Worm (Caenorhabditis elegans): Measurements from ENCODE around the gene cec-4.

cec-4 gene

DNA sequence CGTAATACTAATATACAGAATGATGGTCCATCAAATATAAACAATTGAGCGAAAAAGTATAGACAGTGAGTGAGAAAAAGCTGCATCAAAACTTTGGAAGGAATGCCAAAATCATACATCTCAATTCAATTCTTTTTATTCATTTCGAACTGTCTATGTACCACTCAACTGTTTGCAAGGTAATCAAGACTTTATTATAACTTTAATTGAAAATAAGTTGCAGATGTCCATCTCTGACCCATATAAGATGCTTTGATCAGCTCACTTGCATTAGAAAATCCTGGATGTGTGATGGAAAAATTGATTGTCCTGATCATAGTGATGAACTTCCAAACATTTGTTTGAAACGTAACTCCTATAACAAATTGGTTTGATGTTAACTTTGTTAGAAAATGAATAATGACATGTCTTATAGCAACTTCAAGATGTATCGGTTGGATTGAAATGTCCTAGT, 7.9 kb upstream of the cec-4 start, which contains the start of gene F32E10.8:
Gene F32E10.8 (plus strand): TSS at position 51 of the 454 bp plus-strand sequence.
- TF ChIP-seq zfh-2 (GFP tag; conservative IDR thresholded peaks at IDR 0.05), result no peak
- TF ChIP-seq die-1 (tag; optimal IDR thresholded peaks at IDR 0.05), result no peak
- TF ChIP-seq F37B4.10 (GFP tag; IDR thresholded peaks at IDR 0.05), result no peak
- no peak for TF ChIP-seq aptf-3 (GFP tag; IDR thresholded peaks at IDR 0.05)
- TF ChIP-seq lin-26 (GFP tag; IDR thresholded peaks at IDR 0.05), result no peak
- no peak for TF ChIP-seq tbp1 (GFP tag; optimal IDR thresholded peaks at IDR 0.05)
- no peak for TF ChIP-seq B0261.1 (tag; optimal IDR thresholded peaks at IDR 0.05)
- no peak for TF ChIP-seq lin-40 (tag; optimal IDR thresholded peaks at IDR 0.05)
- no peak for TF ChIP-seq lin-35 (GFP tag; optimal IDR thresholded peaks at IDR 0.05)
- TF ChIP-seq repo-1 (tag; optimal IDR thresholded peaks at IDR 0.05), result no peak
- TF ChIP-seq nfyb-1 (GFP tag; IDR thresholded peaks at IDR 0.05), result no peak
- no peak for TF ChIP-seq madf-3 (GFP tag; IDR thresholded peaks at IDR 0.05)
- no peak for TF ChIP-seq F23B12.7 (tag; optimal IDR thresholded peaks at IDR 0.05; ENCODE audit: insufficient read depth)
- TF ChIP-seq ceh-40 (GFP tag; IDR thresholded peaks at IDR 0.05), result no peak
- TF ChIP-seq hrde-1 (tag; optimal IDR thresholded peaks at IDR 0.05; ENCODE audit: borderline replicate concordance), result no peak

DNA sequence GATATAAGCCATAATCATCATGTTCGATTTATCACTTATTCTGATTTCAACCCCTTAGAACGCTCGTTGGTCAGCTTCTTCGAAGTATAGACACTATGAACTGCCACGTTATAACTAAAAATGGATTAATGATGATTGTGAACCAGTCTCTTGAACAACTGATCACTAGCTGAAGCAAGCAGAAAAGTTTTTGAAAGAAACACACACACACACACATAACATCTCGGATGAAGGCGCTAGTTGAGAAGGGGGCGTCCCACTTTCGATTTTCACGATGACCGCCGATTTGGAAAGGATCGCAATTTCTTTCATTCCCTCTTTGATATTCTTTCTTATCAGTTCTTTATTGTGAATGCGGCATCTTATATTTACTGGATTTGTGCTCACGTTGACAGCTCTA, 6.9 kb upstream of the cec-4 start, which contains the start of gene clec-180:
Gene clec-180 (plus strand): TSS at position 301 of the 400 bp plus-strand sequence.
- TF ChIP-seq ceh-100 (GFP tag; IDR thresholded peaks at IDR 0.05) (no peak), tbp1 (GFP tag; optimal IDR thresholded peaks at IDR 0.05) (no peak), F39B2.1 (GFP tag; IDR thresholded peaks at IDR 0.05) (no peak), rcor-1 (GFP tag; IDR thresholded peaks at IDR 0.05) (no peak), tbx-9 (tag; optimal IDR thresholded peaks at IDR 0.05; ENCODE audit: borderline replicate concordance) (no peak), C17E4.6 (GFP tag; IDR thresholded peaks at IDR 0.05) (no peak), hlh-12 (tag; optimal IDR thresholded peaks at IDR 0.05) (no peak), ztf-26 (tag; optimal IDR thresholded peaks at IDR 0.05) (no peak), snpc-3.4 (tag; optimal IDR thresholded peaks at IDR 0.05) (no peak), bed-2 (GFP tag; IDR thresholded peaks at IDR 0.05) (no peak)

DNA sequence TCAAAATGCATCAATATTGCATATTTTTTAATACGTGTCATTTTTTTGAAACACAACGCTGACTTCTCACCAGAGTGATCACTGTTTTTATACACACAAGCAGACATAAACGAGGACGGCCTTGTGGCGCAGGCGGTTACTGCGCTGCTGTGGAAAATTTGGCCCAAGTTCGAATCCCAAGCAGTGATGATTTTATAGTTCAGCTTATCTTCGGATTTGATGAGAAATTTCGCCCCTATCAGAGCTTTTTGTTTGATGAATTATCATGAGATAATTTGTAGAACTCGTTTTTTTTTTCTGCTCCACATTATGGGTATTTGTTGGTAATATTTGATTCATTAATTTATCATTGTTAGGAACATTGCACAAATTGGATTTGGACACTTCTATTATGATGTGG, 1.6 kb upstream of the cec-4 start:
- TF ChIP-seq egrh-3 (GFP tag; IDR thresholded peaks at IDR 0.05), result peak; percentile 50; the same call in 1 of the 2 replicates
- TF ChIP-seq hlh-12 (tag; optimal IDR thresholded peaks at IDR 0.05), result peak; percentile 83
- peak; percentile 88 for TF ChIP-seq Y56A3A.18 (GFP tag; IDR thresholded peaks at IDR 0.05)
- TF ChIP-seq ZK185.1 (tag; optimal IDR thresholded peaks at IDR 0.05; ENCODE audit: poor library complexity, severe bottlenecking), result peak; percentile 95
- peak; percentile 83 for TF ChIP-seq tlf-1 (GFP tag; optimal IDR thresholded peaks at IDR 0.05)
- TF ChIP-seq F55B11.4 (tag; optimal IDR thresholded peaks at IDR 0.05; ENCODE audit: borderline replicate concordance, insufficient read depth), result no peak
- peak; percentile 79 for TF ChIP-seq hmg-1.2 (GFP tag; IDR thresholded peaks at IDR 0.05)
- TF ChIP-seq lin-40 (tag; optimal IDR thresholded peaks at IDR 0.05), result peak; percentile 84
- peak; percentile 88 for TF ChIP-seq snpc-4 (GFP tag; optimal IDR thresholded peaks at IDR 0.05)
- TF ChIP-seq snpc-4 (tag; optimal IDR thresholded peaks at IDR 0.05), result peak; percentile 43 to 86 (median 78)
- 0 out of 2 replicates have a peak, but pooled peaks have one; percentile 50 for TF ChIP-seq C17E4.6 (GFP tag; IDR thresholded peaks at IDR 0.05)
- peak; percentile 92 for TF ChIP-seq aptf-3 (GFP tag; IDR thresholded peaks at IDR 0.05)
- no peak for TF ChIP-seq pha-4 (tag; optimal IDR thresholded peaks at IDR 0.05)
- peak; percentile 86 for TF ChIP-seq egl-44 (GFP tag; IDR thresholded peaks at IDR 0.05)
- TF ChIP-seq athp-1 (tag; optimal IDR thresholded peaks at IDR 0.05), result peak; percentile 91
- peak; percentile 69; the same call in 1 of the 2 replicates for TF ChIP-seq Y53G8AR.9 (GFP tag; conservative IDR thresholded peaks at IDR 0.05)
- TF ChIP-seq F22D6.2 (tag; optimal IDR thresholded peaks at IDR 0.05), result peak; percentile 67
- TF ChIP-seq ets-4 (GFP tag; optimal IDR thresholded peaks at IDR 0.05), result peak; percentile 88
- 0 out of 2 replicates have a peak, but pooled peaks have one; percentile 26 for TF ChIP-seq K11D2.4 (GFP tag; IDR thresholded peaks at IDR 0.05)
- peak; percentile 89 for TF ChIP-seq ceh-27 (GFP tag; optimal IDR thresholded peaks at IDR 0.05)
- TF ChIP-seq nfyb-1 (GFP tag; IDR thresholded peaks at IDR 0.05), result peak; percentile 92
- TF ChIP-seq ama-1 (optimal IDR thresholded peaks at IDR 0.05), result no peak
- peak; percentile 81 to 96 for TF ChIP-seq ama-1 (GFP tag; optimal IDR thresholded peaks at IDR 0.05)
- peak; percentile 86 for TF ChIP-seq rcor-1 (GFP tag; IDR thresholded peaks at IDR 0.05)
- TF ChIP-seq somi-1 (GFP tag; optimal IDR thresholded peaks at IDR 0.05), result peak; percentile 82
- TF ChIP-seq mcd-1 (GFP tag; IDR thresholded peaks at IDR 0.05), result no peak; the same call in 1 of the 2 replicates
- peak; percentile 39 for TF ChIP-seq mel-28 (tag; optimal IDR thresholded peaks at IDR 0.05; ENCODE audit: borderline replicate concordance)
